Worm (Caenorhabditis elegans): Measurements from ENCODE around the gene F43C9.1.

Gene F43C9.1

DNA sequence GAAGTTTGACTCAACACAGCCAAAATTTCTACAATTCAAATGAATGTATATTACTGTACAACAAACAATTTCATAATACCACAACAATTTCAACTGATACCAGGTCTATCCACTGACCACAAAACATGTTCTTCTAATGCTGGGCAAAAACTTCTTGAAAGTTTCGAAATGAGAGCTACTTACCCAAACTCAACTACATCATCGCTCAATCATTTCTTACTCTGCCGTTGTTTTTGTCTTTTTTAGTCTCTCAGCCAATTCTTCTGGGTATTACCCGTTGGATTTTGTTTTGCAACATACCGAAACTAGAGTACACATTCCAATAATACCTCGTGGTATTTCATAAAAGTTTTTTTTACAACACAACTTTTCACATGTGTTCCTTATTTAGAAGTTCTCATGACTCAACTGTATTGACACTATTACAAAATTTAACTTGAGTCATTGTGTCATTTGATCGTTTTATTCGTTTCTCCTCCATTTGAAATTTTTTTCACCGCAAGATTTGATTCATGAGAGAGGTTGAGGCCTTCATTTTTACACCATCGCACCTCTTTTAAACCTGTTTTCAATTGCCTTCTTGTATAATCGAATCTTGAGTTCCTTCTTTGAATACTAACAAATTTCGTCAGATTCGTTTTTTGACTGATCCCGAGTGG is 9.8 kb upstream of the F43C9.1 start, which contains the start of gene F43C9.2:
Gene F43C9.2 (plus strand): TSS at position 497 of the 659 bp plus-strand sequence.
- peak; percentile 46 for TF ChIP-seq mep-1 (tag; optimal IDR thresholded peaks at IDR 0.05)
- no peak for TF ChIP-seq aha-1 (tag; optimal IDR thresholded peaks at IDR 0.05)
- TF ChIP-seq egl-27 (tag; optimal IDR thresholded peaks at IDR 0.05): no peak
- TF ChIP-seq jun-1 (tag; optimal IDR thresholded peaks at IDR 0.05): no peak
- no peak for TF ChIP-seq hlh-4 (tag; optimal IDR thresholded peaks at IDR 0.05)
- no peak for TF ChIP-seq lin-14 (GFP tag; optimal IDR thresholded peaks at IDR 0.05)
- no peak for TF ChIP-seq fos-1 (tag; optimal IDR thresholded peaks at IDR 0.05)
- peak in 1 of 2 experiments; percentile 47 for TF ChIP-seq lin-35 (GFP tag; optimal IDR thresholded peaks at IDR 0.05)
- TF ChIP-seq nhr-20 (tag; optimal IDR thresholded peaks at IDR 0.05): peak; percentile 16
- peak; percentile 27 for TF ChIP-seq blmp-1 (tag; optimal IDR thresholded peaks at IDR 0.05)
- TF ChIP-seq unc-98 (GFP tag; IDR thresholded peaks at IDR 0.05): no peak
- TF ChIP-seq nhr-11 (tag; optimal IDR thresholded peaks at IDR 0.05): no peak
- no peak for TF ChIP-seq sup-37 (GFP tag; optimal IDR thresholded peaks at IDR 0.05)
- TF ChIP-seq nhr-85 (tag): peak; percentile 79
- peak in 1 of 6 experiments; percentile 46 for TF ChIP-seq elt-3 (tag; optimal IDR thresholded peaks at IDR 0.05)
- TF ChIP-seq isw-1 (GFP tag; IDR thresholded peaks at IDR 0.05): no peak

DNA sequence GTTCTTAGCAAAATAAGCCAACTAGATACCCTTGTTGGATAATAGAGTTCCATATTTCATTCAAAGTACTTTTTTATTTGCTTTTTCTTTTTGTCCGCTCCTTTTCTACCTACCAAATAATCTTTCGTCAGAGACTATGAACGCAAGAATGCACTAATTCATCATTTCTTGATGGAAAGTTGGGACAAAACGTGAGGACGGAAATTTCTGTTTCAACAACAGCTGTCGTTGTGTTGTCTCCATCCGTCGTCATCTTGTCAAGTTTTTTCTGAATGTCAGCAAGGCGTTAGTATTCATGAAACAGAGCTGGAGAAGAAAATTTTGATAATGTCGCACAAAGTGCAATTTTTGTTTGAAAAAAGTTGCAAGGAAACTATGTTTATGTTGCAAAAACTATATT is 8.3 kb upstream of the F43C9.1 start:
- TF ChIP-seq unc-62 (GFP tag; optimal IDR thresholded peaks at IDR 0.05) (no peak), lin-14 (GFP tag; optimal IDR thresholded peaks at IDR 0.05) (peak; percentile 61), Y116A8C.19 (tag; optimal IDR thresholded peaks at IDR 0.05; ENCODE audit: borderline replicate concordance) (no peak), aha-1 (tag; optimal IDR thresholded peaks at IDR 0.05) (no peak), snu-23 (GFP tag; optimal IDR thresholded peaks at IDR 0.05) (no peak), rnt-1 (tag; optimal IDR thresholded peaks at IDR 0.05) (no peak), nhr-71 (tag; optimal IDR thresholded peaks at IDR 0.05) (no peak)

DNA sequence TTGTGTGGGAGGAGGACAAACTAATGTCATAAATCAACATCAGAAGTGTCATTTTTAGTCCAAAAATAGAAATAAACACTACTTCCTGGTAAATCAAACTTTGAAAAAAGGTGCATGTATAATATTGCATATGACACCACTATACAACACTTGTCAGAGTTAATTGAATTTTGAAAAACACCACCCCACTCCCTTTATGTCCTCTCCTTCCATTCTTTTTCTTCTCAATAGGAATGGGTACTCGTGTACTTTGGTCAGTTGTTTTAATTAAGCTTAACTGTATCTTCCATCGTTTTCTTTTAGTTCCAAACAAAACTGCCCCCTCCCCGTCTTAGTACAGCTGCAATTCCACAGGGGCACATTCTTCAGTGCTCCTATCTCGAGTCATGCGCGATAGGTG is 5.6 kb upstream of the F43C9.1 start:
- TF ChIP-seq efl-1 (optimal IDR thresholded peaks at IDR 0.05): no peak
- peak in 1 of 2 experiments; percentile 26 for TF ChIP-seq efl-1 (GFP tag; optimal IDR thresholded peaks at IDR 0.05 in 1 of 2)
- TF ChIP-seq lin-14 (GFP tag; optimal IDR thresholded peaks at IDR 0.05): peak; percentile 48
- TF ChIP-seq nhr-19 (GFP tag; conservative IDR thresholded peaks at IDR 0.05): no peak
- no peak for TF ChIP-seq snu-23 (GFP tag; optimal IDR thresholded peaks at IDR 0.05)

DNA sequence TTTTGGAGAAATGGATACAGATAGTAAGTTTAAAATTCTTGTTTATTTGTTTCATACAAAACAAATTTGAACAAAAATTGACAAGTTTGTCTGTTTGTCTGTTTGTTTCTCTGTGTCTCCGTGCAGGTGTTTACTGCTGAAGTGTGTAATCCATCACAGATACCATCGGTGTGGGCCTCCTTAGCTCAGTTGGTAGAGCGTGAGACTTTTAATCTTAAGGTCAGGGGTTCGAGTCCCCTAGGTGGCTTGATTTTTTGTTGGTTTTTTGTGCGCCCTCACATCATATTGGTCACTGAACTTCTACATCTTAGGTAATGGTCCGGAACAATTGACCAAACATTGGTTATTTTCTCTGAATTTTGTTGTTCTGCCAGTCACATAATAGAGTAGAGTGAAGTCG is 4.1 kb upstream of the F43C9.1 start:
- TF ChIP-seq fkh-4 (tag; optimal IDR thresholded peaks at IDR 0.05; ENCODE audit: borderline replicate concordance) (no peak), lsy-2 (tag; optimal IDR thresholded peaks at IDR 0.05) (peak; percentile 5 to 62), nhr-19 (GFP tag; conservative IDR thresholded peaks at IDR 0.05) (peak; percentile 44), isw-1 (GFP tag; IDR thresholded peaks at IDR 0.05) (no peak), zag-1 (tag; optimal IDR thresholded peaks at IDR 0.05) (no peak), elt-2 (tag; optimal IDR thresholded peaks at IDR 0.05) (peak; percentile 15), efl-1 (optimal IDR thresholded peaks at IDR 0.05) (peak in 1 of 2 experiments; percentile 23), efl-1 (GFP tag; optimal IDR thresholded peaks at IDR 0.05 in 1 of 2) (peak in 1 of 2 experiments; percentile 0), jun-1 (tag; optimal IDR thresholded peaks at IDR 0.05) (peak; percentile 38), elt-3 (tag; optimal IDR thresholded peaks at IDR 0.05) (peak in 1 of 6 experiments; percentile 16), ztf-4 (tag; optimal IDR thresholded peaks at IDR 0.05) (no peak), snu-23 (GFP tag; optimal IDR thresholded peaks at IDR 0.05) (peak; percentile 70), nhr-90 (tag; optimal IDR thresholded peaks at IDR 0.05; ENCODE audit: poor library complexity) (peak; percentile 56), nhr-20 (tag; optimal IDR thresholded peaks at IDR 0.05) (peak; percentile 58), rnt-1 (tag; optimal IDR thresholded peaks at IDR 0.05) (peak; percentile 65), mdl-1 (tag; optimal IDR thresholded peaks at IDR 0.05) (peak in 1 of 2 experiments; percentile 42), ceh-88 (GFP tag; IDR thresholded peaks at IDR 0.05) (no peak), tbx-2 (tag; optimal IDR thresholded peaks at IDR 0.05) (peak; percentile 13), swsn-7 (tag; optimal IDR thresholded peaks at IDR 0.05) (peak; percentile 25), blmp-1 (tag; optimal IDR thresholded peaks at IDR 0.05) (peak; percentile 26), lin-13 (GFP tag; optimal IDR thresholded peaks at IDR 0.05) (no peak), lin-14 (GFP tag; optimal IDR thresholded peaks at IDR 0.05) (peak; percentile 52), skn-1 (tag; optimal IDR thresholded peaks at IDR 0.05) (peak; percentile 43), ceh-82 (tag; optimal IDR thresholded peaks at IDR 0.05) (peak in 1 of 3 experiments; percentile 13), fkh-10 (GFP tag; optimal IDR thresholded peaks at IDR 0.05) (no peak), nhr-47 (tag; optimal IDR thresholded peaks at IDR 0.05) (peak; percentile 45), pqm-1 (tag; optimal IDR thresholded peaks at IDR 0.05) (no peak), xbp-1 (tag; optimal IDR thresholded peaks at IDR 0.05) (peak; percentile 25), grh-1 (GFP tag; IDR thresholded peaks at IDR 0.05) (no peak), C16A3.4 (tag; optimal IDR thresholded peaks at IDR 0.05) (peak; percentile 50), Y116A8C.19 (tag; optimal IDR thresholded peaks at IDR 0.05; ENCODE audit: borderline replicate concordance) (no peak), nhr-71 (tag; optimal IDR thresholded peaks at IDR 0.05) (peak; percentile 62), nhr-77 (tag; optimal IDR thresholded peaks at IDR 0.05) (peak; percentile 44)

Measured in whole organism, L1 larva.